Fruit fly (Drosophila melanogaster) whole organism, prepupa: ENCODE measurements around the gene Shab.

ENCODE experiments used
- Blimp-1 ChIP-seq: fragments of 200-800 bp; sonication (Bioruptor generic); optimal IDR thresholded peaks from 3 replicates; lab custom pipeline; 2017; ENCODE audit warnings: missing biosample characterization, missing genetic modification characterization, mild to moderate bottlenecking, moderate library complexity, missing genetic modification reagents
- CG10631 ChIP-seq: fragments of 200-800 bp; sonication (Bioruptor generic); optimal IDR thresholded peaks from 2 replicates; lab custom pipeline; 2016; ENCODE audit warnings: missing biosample characterization, missing genetic modification characterization
- CG10669 ChIP-seq: fragments of 200-800 bp; sonication (Bioruptor generic); optimal IDR thresholded peaks from 3 replicates; lab custom pipeline; 2018; ENCODE audit warnings: missing biosample characterization, mild to moderate bottlenecking, missing genetic modification characterization, moderate library complexity
- CG11762 ChIP-seq: fragments of 200-800 bp; sonication (Bioruptor generic); optimal IDR thresholded peaks from 3 replicates; lab custom pipeline; 2016; ENCODE audit warnings: missing biosample characterization, missing genetic modification characterization; ENCODE audit not compliant: insufficient read depth
- CG11902 ChIP-seq: fragments of 200-800 bp; sonication (Bioruptor generic); optimal IDR thresholded peaks from 3 replicates; lab custom pipeline; 2016; ENCODE audit warnings: missing biosample characterization, missing genetic modification characterization
- CG15336 ChIP-seq: fragments of 200-800 bp; sonication (Bioruptor generic); IDR thresholded peaks from 2 replicates; pipeline ENCODE4 v1.3.6; 2022; ENCODE audit warnings: missing biosample characterization, missing genetic modification characterization
- CG1621 ChIP-seq: fragments of 200-800 bp; sonication (Bioruptor generic); optimal IDR thresholded peaks from 3 replicates; lab custom pipeline; 2018; ENCODE audit warnings: missing biosample characterization, mild to moderate bottlenecking, missing genetic modification characterization
- CG16779 ChIP-seq: fragments of 200-800 bp; sonication (Bioruptor generic); optimal IDR thresholded peaks from 3 replicates; lab custom pipeline; 2017; ENCODE audit warnings: missing biosample characterization, mild to moderate bottlenecking, missing genetic modification characterization
- CG3032 ChIP-seq: fragments of 200-800 bp; optimal IDR thresholded peaks from 2 replicates; lab custom pipeline; 2019; ENCODE audit warnings: missing biosample characterization, mild to moderate bottlenecking, missing genetic modification characterization, moderate library complexity
- CG32006 ChIP-seq: fragments of 200-800 bp; sonication (Bioruptor generic); optimal IDR thresholded peaks from 3 replicates; lab custom pipeline; 2017; ENCODE audit warnings: missing biosample characterization, mild to moderate bottlenecking, missing genetic modification characterization
- CG34406 ChIP-seq: fragments of 200-800 bp; sonication (Bioruptor generic); optimal IDR thresholded peaks from 3 replicates; lab custom pipeline; 2016; ENCODE audit warnings: missing biosample characterization, missing genetic modification characterization
- CG6163 ChIP-seq: fragments of 200-800 bp; sonication (Bioruptor generic); IDR thresholded peaks from 3 replicates; pipeline ENCODE4 v1.3.6; 2022; ENCODE audit warnings: missing biosample characterization, missing genetic modification characterization
- CG6276 ChIP-seq: fragments of 200-800 bp; sonication (Bioruptor generic); optimal IDR thresholded peaks from 2 replicates; lab custom pipeline; 2017; ENCODE audit warnings: missing biosample characterization, mild to moderate bottlenecking, missing genetic modification characterization
- CG6792 ChIP-seq: fragments of 200-800 bp; sonication (Bioruptor generic); optimal IDR thresholded peaks from 3 replicates; lab custom pipeline; 2016; ENCODE audit warnings: missing biosample characterization, missing genetic modification characterization
- CG6808 ChIP-seq: fragments of 200-800 bp; sonication (Bioruptor generic); optimal IDR thresholded peaks from 3 replicates; lab custom pipeline; 2017; ENCODE audit warnings: missing biosample characterization, missing genetic modification characterization, mild to moderate bottlenecking, moderate library complexity, missing genetic modification reagents
- CG8119 ChIP-seq: fragments of 200-800 bp; sonication (Bioruptor generic); IDR thresholded peaks from 3 replicates; pipeline ENCODE4 v1.3.6; 2022; ENCODE audit warnings: missing biosample characterization, missing genetic modification characterization
- CG8319 ChIP-seq: fragments of 200-800 bp; sonication (Bioruptor generic); optimal IDR thresholded peaks from 3 replicates; lab custom pipeline; 2016; ENCODE audit warnings: missing biosample characterization, missing genetic modification characterization
- CG8632 ChIP-seq: fragments of 200-800 bp; sonication (Bioruptor generic); optimal IDR thresholded peaks from 3 replicates; lab custom pipeline; 2016; ENCODE audit warnings: missing biosample characterization, missing genetic modification characterization
- CG9139 ChIP-seq: fragments of 200-800 bp; sonication (Bioruptor generic); optimal IDR thresholded peaks from 3 replicates; lab custom pipeline; 2017; ENCODE audit warnings: missing biosample characterization, mild to moderate bottlenecking, missing genetic modification characterization
- Eip75B ChIP-seq: fragments of 200-800 bp; sonication (Bioruptor generic); optimal IDR thresholded peaks from 3 replicates; lab custom pipeline; 2016; ENCODE audit warnings: missing biosample characterization, missing genetic modification characterization
- Eip78C ChIP-seq: fragments of 200-800 bp; sonication (Bioruptor generic); peaks from one replicate; lab custom pipeline; 2016; ENCODE audit warnings: missing biosample characterization, missing genetic modification characterization
- Eip93F ChIP-seq: fragments of 200-800 bp; sonication (Bioruptor generic); optimal IDR thresholded peaks from 2 replicates; lab custom pipeline; 2016; ENCODE audit warnings: missing biosample characterization, mild to moderate bottlenecking, missing genetic modification characterization
- Ets21C ChIP-seq: fragments of 200-800 bp; sonication (Bioruptor generic); optimal IDR thresholded peaks from 3 replicates; lab custom pipeline; 2016; ENCODE audit warnings: missing biosample characterization, missing genetic modification characterization
- Ets96B ChIP-seq: fragments of 200-800 bp; optimal IDR thresholded peaks from 2 replicates; lab custom pipeline; 2019; ENCODE audit warnings: missing biosample characterization, mild to moderate bottlenecking, missing genetic modification characterization, moderate library complexity
- Gug ChIP-seq: fragments of 200-800 bp; sonication (Bioruptor generic); IDR thresholded peaks from 2 replicates; pipeline ENCODE4 v1.3.6; 2022; ENCODE audit warnings: missing biosample characterization, missing genetic modification characterization
- Hr38 ChIP-seq: sonication (Bioruptor generic); optimal IDR thresholded peaks from 2 replicates; lab custom pipeline; 2016; ENCODE audit warnings: missing biosample characterization, missing genetic modification characterization
- Hr4 ChIP-seq: fragments of 200-800 bp; sonication (Bioruptor generic); optimal IDR thresholded peaks from 3 replicates; lab custom pipeline; 2016; ENCODE audit warnings: missing biosample characterization, missing genetic modification characterization
- Lpt ChIP-seq: fragments of 200-800 bp; sonication (Bioruptor generic); optimal IDR thresholded peaks from 3 replicates; lab custom pipeline; 2016; ENCODE audit warnings: missing biosample characterization, missing genetic modification characterization
- Met ChIP-seq: fragments of 200-800 bp; sonication (Bioruptor generic); optimal IDR thresholded peaks from 3 replicates; lab custom pipeline; 2016; ENCODE audit warnings: missing biosample characterization, missing genetic modification characterization
- OdsH ChIP-seq: fragments of 200-800 bp; sonication (Bioruptor generic); optimal IDR thresholded peaks from 3 replicates; lab custom pipeline; 2016; ENCODE audit warnings: missing biosample characterization, missing genetic modification characterization
- Smox ChIP-seq: fragments of 200-800 bp; sonication (Bioruptor generic); optimal IDR thresholded peaks from 3 replicates; lab custom pipeline; 2016; ENCODE audit warnings: missing biosample characterization, missing genetic modification characterization
- Sox102F ChIP-seq: fragments of 200-800 bp; sonication (Bioruptor generic); optimal IDR thresholded peaks from 2 replicates; lab custom pipeline; 2016; ENCODE audit warnings: missing biosample characterization, mild to moderate bottlenecking, missing genetic modification characterization
- Sox14 ChIP-seq: fragments of 200-800 bp; sonication (Bioruptor generic); optimal IDR thresholded peaks from 3 replicates; lab custom pipeline; 2016; ENCODE audit warnings: missing biosample characterization, missing genetic modification characterization
- Sox15 ChIP-seq: fragments of 200-800 bp; sonication (Bioruptor generic); optimal IDR thresholded peaks from 3 replicates; lab custom pipeline; 2016; ENCODE audit warnings: missing biosample characterization, missing genetic modification characterization
- achi ChIP-seq: fragments of 200-800 bp; sonication (Bioruptor generic); optimal IDR thresholded peaks from 3 replicates; lab custom pipeline; 2016; ENCODE audit warnings: missing biosample characterization, missing genetic modification characterization
- acj6 ChIP-seq: fragments of 200-800 bp; sonication (Bioruptor generic); optimal IDR thresholded peaks from 3 replicates; lab custom pipeline; 2016; ENCODE audit warnings: missing biosample characterization, missing genetic modification characterization
- cyc ChIP-seq: fragments of 200-800 bp; sonication (Bioruptor generic); optimal IDR thresholded peaks from 3 replicates; lab custom pipeline; 2016; ENCODE audit warnings: missing biosample characterization, missing genetic modification characterization
- dsx ChIP-seq: fragments of 200-800 bp; optimal IDR thresholded peaks from 3 replicates; lab custom pipeline; 2019; ENCODE audit warnings: missing biosample characterization, mild to moderate bottlenecking, missing genetic modification characterization, moderate library complexity; ENCODE audit not compliant: poor library complexity, severe bottlenecking
- eg ChIP-seq: fragments of 200-800 bp; sonication (Bioruptor generic); IDR thresholded peaks from 3 replicates; pipeline ENCODE4 v1.3.6; 2022; ENCODE audit warnings: missing biosample characterization, missing genetic modification characterization
- esn ChIP-seq: fragments of 200-800 bp; sonication (Bioruptor generic); optimal IDR thresholded peaks from 2 replicates; lab custom pipeline; 2016; ENCODE audit warnings: missing biosample characterization, mild to moderate bottlenecking, missing genetic modification characterization, moderate library complexity
- fd59A ChIP-seq: fragments of 200-800 bp; sonication (Bioruptor generic); optimal IDR thresholded peaks from 2 replicates; lab custom pipeline; 2017; ENCODE audit warnings: missing biosample characterization, mild to moderate bottlenecking, missing genetic modification characterization, missing genetic modification reagents
- fkh ChIP-seq: fragments of 200-800 bp; sonication (Bioruptor generic); optimal IDR thresholded peaks from 3 replicates; lab custom pipeline; 2017; ENCODE audit warnings: missing biosample characterization, mild to moderate bottlenecking, missing genetic modification characterization, moderate library complexity
- pdm3 ChIP-seq: fragments of 200-800 bp; sonication (Bioruptor generic); optimal IDR thresholded peaks from 3 replicates; lab custom pipeline; 2016; ENCODE audit warnings: missing biosample characterization, missing genetic modification characterization
- salr ChIP-seq, 2 experiments: fragments of 200-800 bp; sonication (Bioruptor generic); optimal IDR thresholded peaks; 3 replicates each; lab custom pipeline; 2016 to 2018; ENCODE audit warnings: missing biosample characterization in 2 of 2, missing genetic modification characterization in 2 of 2, mild to moderate bottlenecking in 1 of 2
- spab ChIP-seq: fragments of 200-800 bp; sonication (Bioruptor generic); optimal IDR thresholded peaks from 2 replicates; lab custom pipeline; 2017; ENCODE audit warnings: missing biosample characterization, mild to moderate bottlenecking, missing genetic modification characterization, missing genetic modification reagents
- ss ChIP-seq, 2 experiments: fragments of 200-800 bp; sonication (Bioruptor generic); optimal IDR thresholded peaks; 2 replicates in 1 of 2; 3 replicates in 1 of 2; lab custom pipeline; 2017 to 2018; ENCODE audit warnings: mild to moderate bottlenecking in 2 of 2, missing biosample characterization in 2 of 2, missing genetic modification characterization in 2 of 2, moderate library complexity in 1 of 2
- topi ChIP-seq: fragments of 200-800 bp; sonication (Bioruptor generic); optimal IDR thresholded peaks from 3 replicates; lab custom pipeline; 2016; ENCODE audit warnings: missing biosample characterization, missing genetic modification characterization
- vri ChIP-seq: fragments of 200-800 bp; sonication (Bioruptor generic); optimal IDR thresholded peaks from 3 replicates; lab custom pipeline; 2016; ENCODE audit warnings: missing biosample characterization, mild to moderate bottlenecking, missing genetic modification characterization

Gene Shab

DNA sequence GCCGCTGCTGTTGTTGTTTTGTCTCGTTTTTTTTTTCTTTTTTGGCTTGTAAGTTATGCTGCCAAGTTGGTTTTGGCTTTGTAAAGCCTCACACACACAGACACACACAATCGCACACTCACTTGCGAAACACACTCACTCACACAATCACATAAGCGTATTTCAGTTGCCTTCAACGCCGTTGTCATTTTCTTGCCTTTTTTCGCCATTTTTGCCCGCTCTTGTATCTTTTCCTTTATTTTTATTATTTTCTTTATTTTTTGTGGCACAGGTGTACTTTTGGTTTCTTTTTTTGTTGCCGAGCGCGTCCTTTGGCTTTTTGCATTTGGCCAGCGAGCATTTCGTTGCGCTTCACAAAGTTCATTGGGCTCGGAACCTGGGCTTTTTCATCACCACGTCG lies 21.8 kb upstream of the Shab start (continued):
- peak; percentile 8 for TF ChIP-seq CG8632 (GFP tag; lab: Kevin White, UChicago)
- peak; percentile 49 for TF ChIP-seq Ets96B
- TF ChIP-seq Eip75B (GFP tag; lab: Kevin White, UChicago): peak; percentile 7
- TF ChIP-seq CG32006 (GFP tag; lab: Kevin White, UChicago): no peak
- peak; percentile 19 for TF ChIP-seq CG1621 (tag; lab: Kevin White, UChicago)
- peak; percentile 72 for TF ChIP-seq spab (GFP tag; lab: Kevin White, UChicago)
- TF ChIP-seq CG9139 (GFP tag; lab: Kevin White, UChicago): peak; percentile 89
- TF ChIP-seq acj6 (GFP tag; lab: Kevin White, UChicago): no peak
- peak; percentile 60 for TF ChIP-seq CG3032 (tag; lab: Kevin White, UChicago)
- no peak for TF ChIP-seq CG8319 (GFP tag; lab: Kevin White, UChicago)
- TF ChIP-seq dsx (GFP tag; lab: Kevin White, UChicago): peak; percentile 73
- peak; percentile 56 for TF ChIP-seq CG16779 (tag; lab: Kevin White, UChicago)
- peak; percentile 43 for TF ChIP-seq CG6792 (GFP tag; lab: Kevin White, UChicago)
- peak; percentile 57; the same call in 2 of the 3 replicates for TF ChIP-seq CG6163 (GFP tag; lab: Robert Waterston, UW)
- TF ChIP-seq CG34406 (GFP tag; lab: Kevin White, UChicago): peak; percentile 34
- TF ChIP-seq CG15336 (GFP tag; lab: Robert Waterston, UW): no peak

DNA sequence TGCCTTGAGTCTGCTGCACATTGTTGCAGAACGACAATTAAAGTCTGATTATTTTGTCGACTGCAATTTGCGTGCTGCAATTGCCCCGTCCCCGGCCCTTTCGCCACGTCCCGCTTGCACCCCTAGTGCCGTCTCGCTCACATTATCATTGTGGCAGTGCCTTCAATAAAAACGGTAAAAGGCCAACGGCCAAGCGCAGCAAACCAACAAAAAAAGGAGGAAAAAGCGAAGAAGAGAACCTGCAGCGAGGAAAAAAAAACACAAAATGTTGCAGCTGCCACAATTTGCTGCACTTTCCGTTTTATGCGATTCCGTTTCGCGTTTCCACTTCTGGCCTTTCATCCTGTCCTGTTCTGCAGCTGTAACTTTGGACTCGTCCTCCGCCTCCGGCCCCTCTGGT lies 20.8 kb upstream of the Shab start:
- TF ChIP-seq achi (GFP tag; lab: Kevin White, UChicago): no peak
- TF ChIP-seq CG6276 (GFP tag; lab: Kevin White, UChicago): no peak
- no peak for TF ChIP-seq vri (GFP tag; lab: Kevin White, UChicago)
- TF ChIP-seq Eip78C (GFP tag; lab: Kevin White, UChicago): peak; percentile 42
- no peak for TF ChIP-seq salr (GFP tag; optimal IDR thresholded peaks at IDR 0.05; lab: Kevin White, UChicago)
- TF ChIP-seq CG15336 (GFP tag; lab: Robert Waterston, UW): no peak
- TF ChIP-seq Sox14 (GFP tag; lab: Kevin White, UChicago): no peak
- TF ChIP-seq CG8119 (GFP tag; lab: Robert Waterston, UW): no peak
- TF ChIP-seq CG10669 (GFP tag; lab: Kevin White, UChicago): no peak
- TF ChIP-seq Ets96B: no peak
- TF ChIP-seq CG9139 (GFP tag; lab: Kevin White, UChicago): peak; percentile 34
- TF ChIP-seq Sox102F: no peak
- no peak for TF ChIP-seq Eip93F (GFP tag; lab: Kevin White, UChicago)
- TF ChIP-seq Lpt (GFP tag; lab: Kevin White, UChicago): no peak
- TF ChIP-seq Hr4 (GFP tag; lab: Kevin White, UChicago): no peak
- TF ChIP-seq CG16779 (tag; lab: Kevin White, UChicago): no peak
- TF ChIP-seq CG10631 (GFP tag; lab: Kevin White, UChicago): no peak
- no peak for TF ChIP-seq topi (GFP tag; lab: Kevin White, UChicago)
- no peak for TF ChIP-seq acj6 (GFP tag; lab: Kevin White, UChicago)
- TF ChIP-seq CG11762 (GFP tag; lab: Kevin White, UChicago): no peak
- TF ChIP-seq ss (GFP tag; optimal IDR thresholded peaks at IDR 0.05; lab: Kevin White, UChicago): peak; percentile 67 to 68
- TF ChIP-seq CG6792 (GFP tag; lab: Kevin White, UChicago): no peak
- no peak for TF ChIP-seq OdsH (GFP tag; lab: Kevin White, UChicago)
- peak; percentile 80 for TF ChIP-seq Blimp-1 (GFP tag; lab: Kevin White, UChicago)
- no peak for TF ChIP-seq cyc (GFP tag; lab: Kevin White, UChicago)
- TF ChIP-seq CG1621 (tag; lab: Kevin White, UChicago): no peak
- TF ChIP-seq eg (GFP tag; lab: Robert Waterston, UW): no peak
- peak; percentile 70 for TF ChIP-seq dsx (GFP tag; lab: Kevin White, UChicago)
- no peak for TF ChIP-seq esn (GFP tag; lab: Kevin White, UChicago)
- no peak for TF ChIP-seq Smox (GFP tag; lab: Kevin White, UChicago)
- no peak for TF ChIP-seq pdm3 (GFP tag; lab: Kevin White, UChicago)
- TF ChIP-seq Hr38 (GFP tag; lab: Kevin White, UChicago): no peak
- no peak for TF ChIP-seq spab (GFP tag; lab: Kevin White, UChicago)
- TF ChIP-seq CG34406 (GFP tag; lab: Kevin White, UChicago): no peak
- TF ChIP-seq Gug (GFP tag; lab: Robert Waterston, UW): no peak
- no peak for TF ChIP-seq Ets21C (GFP tag; lab: Kevin White, UChicago)
- TF ChIP-seq Sox15 (GFP tag; lab: Kevin White, UChicago): no peak
- no peak for TF ChIP-seq fd59A (GFP tag; lab: Kevin White, UChicago)
- peak; percentile 27 for TF ChIP-seq CG6808 (GFP tag; lab: Kevin White, UChicago)
- no peak for TF ChIP-seq Met (GFP tag; lab: Kevin White, UChicago)
- no peak for TF ChIP-seq fkh (GFP tag; lab: Kevin White, UChicago)
- TF ChIP-seq CG32006 (GFP tag; lab: Kevin White, UChicago): no peak
- no peak for TF ChIP-seq CG11902 (GFP tag; lab: Kevin White, UChicago)
